Worm (Caenorhabditis elegans) whole organism, L1 larva: ENCODE data around the gene rack-1.

Experiments
- C04F5.9 ChIP-seq: sonication (generic microtip); optimal IDR thresholded peaks from 2 replicates; lab custom pipeline; 2016; ENCODE audit warnings: missing genetic modification characterization, missing compliant biosample characterization
- C16A3.4 ChIP-seq: fragments of 150-350 bp; optimal IDR thresholded peaks from 2 replicates; lab custom pipeline; 2014; ENCODE audit warnings: missing biosample characterization, missing genetic modification characterization
- Y116A8C.19 ChIP-seq: sonication (generic microtip); optimal IDR thresholded peaks from 2 replicates; lab custom pipeline; 2016; ENCODE audit warnings: missing compliant biosample characterization, missing genetic modification characterization, borderline replicate concordance
- aha-1 ChIP-seq: fragments of 150-350 bp; optimal IDR thresholded peaks from 2 replicates; lab custom pipeline; 2014; ENCODE audit warnings: missing biosample characterization, missing genetic modification characterization
- ama-1 ChIP-seq: fragments of 150-350 bp; optimal IDR thresholded peaks from 2 replicates; lab custom pipeline; 2014
- blmp-1 ChIP-seq: fragments of 150-350 bp; optimal IDR thresholded peaks from 2 replicates; lab custom pipeline; 2014; ENCODE audit warnings: missing biosample characterization, missing genetic modification characterization
- ceh-82 ChIP-seq, 3 experiments: fragments of 150-350 bp in 1 of 3; sonication (generic microtip) in 2 of 3; optimal IDR thresholded peaks; 2 replicates each; lab custom pipeline; 2014 to 2017; ENCODE audit warnings: missing biosample characterization in 3 of 3, missing genetic modification characterization in 3 of 3
- ceh-88 ChIP-seq: fragments of 200-800 bp; sonication (Bioruptor generic); IDR thresholded peaks from 2 replicates; pipeline ENCODE4 v1.3.6; 2022; ENCODE audit warnings: missing genetic modification characterization, missing compliant biosample characterization
- ces-1 ChIP-seq: fragments of 150-350 bp; optimal IDR thresholded peaks from 2 replicates; lab custom pipeline; 2014; ENCODE audit warnings: missing biosample characterization, missing genetic modification reagents, missing genetic modification characterization
- dpl-1 ChIP-seq, 3 experiments: fragments of 150-350 bp in 2 of 3; sonication (generic microtip) in 1 of 3; optimal IDR thresholded peaks; 2 replicates each; lab custom pipeline; 2014 to 2017; ENCODE audit warnings: missing biosample characterization in 3 of 3, missing genetic modification characterization in 3 of 3, missing genetic modification reagents in 3 of 3
- egl-13 ChIP-seq: sonication (generic microtip); optimal IDR thresholded peaks from 2 replicates; lab custom pipeline; 2016; ENCODE audit warnings: missing genotype, missing genetic modification reagents, missing genetic modification characterization, missing compliant biosample characterization
- egl-27 ChIP-seq, 2 experiments: fragments of 150-350 bp in 1 of 2; sonication (generic microtip); optimal IDR thresholded peaks; 3 replicates each; lab custom pipeline; 2017 to 2018; ENCODE audit warnings: missing biosample characterization in 2 of 2, missing genetic modification characterization in 2 of 2, missing genetic modification reagents in 2 of 2
- elt-2 ChIP-seq: sonication (generic microtip); optimal IDR thresholded peaks from 2 replicates; lab custom pipeline; 2016; ENCODE audit warnings: missing genetic modification characterization, mild to moderate bottlenecking, inconsistent platforms, missing compliant biosample characterization, missing genetic modification reagents
- fkh-10 ChIP-seq: sonication (generic microtip); optimal IDR thresholded peaks from 2 replicates; lab custom pipeline; 2017; ENCODE audit warnings: missing biosample characterization, missing genetic modification reagents, missing genetic modification characterization
- fkh-4 ChIP-seq: sonication (generic microtip); optimal IDR thresholded peaks from 2 replicates; lab custom pipeline; 2016; ENCODE audit warnings: missing compliant biosample characterization, missing genetic modification characterization, borderline replicate concordance
- grh-1 ChIP-seq: fragments of 200-800 bp; sonication (Bioruptor generic); IDR thresholded peaks from 2 replicates; pipeline ENCODE4 v1.3.6; 2022; ENCODE audit warnings: missing genetic modification reagents, missing genetic modification characterization, missing compliant biosample characterization
- hlh-17 ChIP-seq: fragments of 200-800 bp; sonication (Bioruptor generic); optimal IDR thresholded peaks from 2 replicates; lab custom pipeline; 2018; ENCODE audit warnings: missing genetic modification characterization, mild to moderate bottlenecking, missing compliant biosample characterization, moderate library complexity, borderline replicate concordance
- hpl-2 ChIP-seq: fragments of 150-350 bp; optimal IDR thresholded peaks from 2 replicates; lab custom pipeline; 2014; ENCODE audit warnings: missing biosample characterization, missing genetic modification reagents, missing genetic modification characterization
- isw-1 ChIP-seq: fragments of 200-800 bp; sonication (Bioruptor generic); IDR thresholded peaks from 2 replicates; pipeline ENCODE4 v1.3.6; 2022; ENCODE audit warnings: missing genetic modification characterization, missing compliant biosample characterization
- lin-13 ChIP-seq: fragments of 150-350 bp; optimal IDR thresholded peaks from 2 replicates; lab custom pipeline; 2014; ENCODE audit warnings: missing biosample characterization, missing genetic modification reagents, missing genetic modification characterization
- lin-14 ChIP-seq: fragments of 200-800 bp; sonication (Bioruptor generic); optimal IDR thresholded peaks from 2 replicates; lab custom pipeline; 2018; ENCODE audit warnings: mild to moderate bottlenecking, missing genetic modification characterization, moderate library complexity, missing compliant biosample characterization
- lin-39 ChIP-seq: fragments of 150-350 bp; optimal IDR thresholded peaks from 2 replicates; lab custom pipeline; 2014; ENCODE audit warnings: missing biosample characterization, missing genetic modification reagents, missing genetic modification characterization
- lir-3 ChIP-seq: sonication (generic microtip); optimal IDR thresholded peaks from 2 replicates; lab custom pipeline; 2016; ENCODE audit warnings: mild to moderate bottlenecking, missing genetic modification characterization, moderate library complexity, missing compliant biosample characterization; ENCODE audit not compliant: poor library complexity
- mef-2 ChIP-seq: fragments of 150-350 bp; optimal IDR thresholded peaks from 2 replicates; lab custom pipeline; 2014; ENCODE audit warnings: missing biosample characterization, missing genetic modification characterization
- mep-1 ChIP-seq: fragments of 150-350 bp; optimal IDR thresholded peaks from 2 replicates; lab custom pipeline; 2014; ENCODE audit warnings: missing biosample characterization, missing genetic modification characterization
- nhr-20 ChIP-seq: sonication (generic microtip); optimal IDR thresholded peaks from 2 replicates; lab custom pipeline; 2016; ENCODE audit warnings: mild to moderate bottlenecking, missing genetic modification characterization, missing compliant biosample characterization
- nhr-28 ChIP-seq: fragments of 150-350 bp; optimal IDR thresholded peaks from 2 replicates; lab custom pipeline; 2014; ENCODE audit warnings: missing biosample characterization, missing genetic modification characterization
- nhr-76 ChIP-seq: sonication (generic microtip); optimal IDR thresholded peaks from 2 replicates; lab custom pipeline; 2017; ENCODE audit warnings: missing biosample characterization, missing genetic modification characterization
- nhr-84 ChIP-seq: sonication (generic microtip); optimal IDR thresholded peaks from 2 replicates; lab custom pipeline; 2017; ENCODE audit warnings: missing biosample characterization, missing genetic modification characterization
- nhr-90 ChIP-seq: sonication (generic microtip); optimal IDR thresholded peaks from 2 replicates; lab custom pipeline; 2016; ENCODE audit warnings: mild to moderate bottlenecking, missing genetic modification characterization, missing compliant biosample characterization; ENCODE audit not compliant: poor library complexity
- pag-3 ChIP-seq: sonication (generic microtip); optimal IDR thresholded peaks from 2 replicates; lab custom pipeline; 2017; ENCODE audit warnings: missing genetic modification characterization, mild to moderate bottlenecking, missing compliant biosample characterization, antibody characterized with exemption, borderline replicate concordance; ENCODE audit not compliant: insufficient read depth
- pax-3 ChIP-seq: fragments of 200-800 bp; sonication (Bioruptor generic); optimal IDR thresholded peaks from 2 replicates; lab custom pipeline; 2018; ENCODE audit warnings: mild to moderate bottlenecking, missing genetic modification characterization, moderate library complexity, missing compliant biosample characterization
- rnt-1 ChIP-seq: sonication (generic microtip); optimal IDR thresholded peaks from 2 replicates; lab custom pipeline; 2016; ENCODE audit warnings: mild to moderate bottlenecking, missing genetic modification characterization, moderate library complexity, missing compliant biosample characterization
- snpc-4 ChIP-seq: fragments of 150-350 bp; optimal IDR thresholded peaks from 2 replicates; lab custom pipeline; 2014; ENCODE audit warnings: missing biosample characterization, missing genetic modification characterization
- sox-4 ChIP-seq: sonication (generic microtip); optimal IDR thresholded peaks from 2 replicates; lab custom pipeline; 2016; ENCODE audit warnings: missing genetic modification characterization, missing compliant biosample characterization
- sptf-1 ChIP-seq: fragments of 150-350 bp; optimal IDR thresholded peaks from 2 replicates; lab custom pipeline; 2014; ENCODE audit warnings: missing biosample characterization, missing genetic modification characterization
- sup-37 ChIP-seq: fragments of 200-800 bp; sonication (Bioruptor generic); optimal IDR thresholded peaks from 2 replicates; lab custom pipeline; 2018; ENCODE audit warnings: mild to moderate bottlenecking, missing genetic modification characterization, missing compliant biosample characterization
- swsn-7 ChIP-seq: sonication (generic microtip); optimal IDR thresholded peaks from 2 replicates; lab custom pipeline; 2016; ENCODE audit warnings: missing genetic modification characterization, missing compliant biosample characterization
- unc-30 ChIP-seq: sonication (generic microtip); optimal IDR thresholded peaks from 2 replicates; lab custom pipeline; 2017; ENCODE audit warnings: missing biosample characterization, missing genetic modification characterization
- unc-86 ChIP-seq: sonication (generic microtip); optimal IDR thresholded peaks from 2 replicates; lab custom pipeline; 2016; ENCODE audit warnings: missing genetic modification characterization, missing compliant biosample characterization
- vab-15 ChIP-seq: sonication (generic microtip); optimal IDR thresholded peaks from 2 replicates; lab custom pipeline; 2017; ENCODE audit warnings: missing genotype, mild to moderate bottlenecking, missing genetic modification characterization, missing compliant biosample characterization
- xbp-1 ChIP-seq: sonication (generic microtip); optimal IDR thresholded peaks from 2 replicates; lab custom pipeline; 2016; ENCODE audit warnings: missing genetic modification characterization, missing compliant biosample characterization
- zag-1 ChIP-seq: fragments of 150-350 bp; optimal IDR thresholded peaks from 2 replicates; lab custom pipeline; 2014; ENCODE audit warnings: missing biosample characterization, missing genetic modification characterization

The rack-1 gene

ce11 chrIV:10206182-10206581, 29.7 kb downstream of the rack-1 start, which contains the start of gene K04D7.6:
Gene K04D7.6, minus strand, starts transcription at chrIV:10206282.
- no peak for TF ChIP-seq elt-2
- no peak for TF ChIP-seq unc-86 (tag; lab: Kevin White, UChicago)
- TF ChIP-seq pax-3 (tag; lab: Kevin White, UChicago) = no peak
- no peak for TF ChIP-seq nhr-20
- TF ChIP-seq ceh-82 (tag; optimal IDR thresholded peaks at IDR 0.05; lab: Kevin White, UChicago) = no peak
- TF ChIP-seq mep-1 (tag; lab: Kevin White, UChicago) = no peak
- no peak for TF ChIP-seq xbp-1 (tag; lab: Kevin White, UChicago)
- TF ChIP-seq nhr-76 (tag; lab: Kevin White, UChicago) = no peak
- TF ChIP-seq vab-15 (tag; lab: Kevin White, UChicago) = no peak
- no peak for TF ChIP-seq lin-13
- no peak for TF ChIP-seq sup-37
- no peak for TF ChIP-seq egl-13

DNA sequence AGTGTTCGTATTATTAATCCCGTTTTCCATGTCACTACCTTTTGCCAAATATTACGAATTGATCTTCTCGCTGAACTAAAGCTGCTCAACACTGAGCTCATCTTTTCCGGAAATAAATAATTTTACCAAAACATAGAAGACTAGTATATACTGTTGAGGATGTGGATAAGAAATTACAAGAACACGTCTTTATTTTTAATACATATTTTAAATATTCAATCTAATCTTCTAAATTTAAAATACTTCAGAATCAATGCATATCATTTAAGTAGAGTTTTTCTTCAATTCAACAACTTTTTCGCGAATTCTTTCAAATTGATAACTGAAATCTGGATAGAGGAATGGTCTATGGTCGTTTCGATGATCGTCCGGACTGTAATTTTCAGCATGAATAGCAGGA, 38.3 kb downstream of the rack-1 start, which contains the start of gene abt-1:
Gene abt-1, minus strand, starts transcription at position 101 of the 400 bp plus-strand sequence.
- no peak for TF ChIP-seq hpl-2 (GFP tag; lab: Kevin White, UChicago)
- TF ChIP-seq vab-15 (tag; lab: Kevin White, UChicago) = no peak
- no peak for TF ChIP-seq dpl-1 (GFP tag; optimal IDR thresholded peaks at IDR 0.05; lab: Kevin White, UChicago)
- TF ChIP-seq nhr-84 (tag; lab: Kevin White, UChicago) = no peak
- TF ChIP-seq fkh-10 (GFP tag; lab: Kevin White, UChicago) = no peak
- no peak for TF ChIP-seq lin-39 (tag; lab: Kevin White, UChicago)
- TF ChIP-seq lir-3 (tag; lab: Kevin White, UChicago) = no peak
- TF ChIP-seq grh-1 (GFP tag; lab: Robert Waterston, UW) = no peak
- TF ChIP-seq C04F5.9 (tag; lab: Kevin White, UChicago) = no peak

ce11 chrIV:10215393-10215792, 38.9 kb downstream of the rack-1 start:
- TF ChIP-seq sptf-1 (tag; lab: Kevin White, UChicago) (no peak), unc-30 (tag; lab: Kevin White, UChicago) (no peak), lin-14 (no peak), nhr-90 (tag; lab: Kevin White, UChicago) (no peak), hlh-17 (no peak), zag-1 (tag; lab: Kevin White, UChicago) (no peak), hpl-2 (GFP tag; lab: Kevin White, UChicago) (no peak), lin-13 (no peak), mef-2 (tag; lab: Kevin White, UChicago) (no peak), swsn-7 (no peak), ceh-88 (GFP tag; lab: Robert Waterston, UW) (no peak)
- TF ChIP-seq, all 84 proteins: peak for 0

ce11 chrIV:10216078-10216477, 39.6 kb downstream of the rack-1 start, which contains the start of gene col-124:
Gene col-124, plus strand, starts transcription at chrIV:10216451.
- TF ChIP-seq egl-27 (tag; optimal IDR thresholded peaks at IDR 0.05; lab: Kevin White, UChicago) (no peak), blmp-1 (tag; lab: Kevin White, UChicago) (peak; percentile 77)

ce11 chrIV:10216704-10217296, 40.3 kb downstream of the rack-1 start:
- no peak for TF ChIP-seq nhr-84 (tag; lab: Kevin White, UChicago)
- no peak for TF ChIP-seq aha-1 (tag; lab: Kevin White, UChicago)
- no peak for TF ChIP-seq snpc-4
- TF ChIP-seq C04F5.9 (tag; lab: Kevin White, UChicago) = no peak
- no peak for TF ChIP-seq fkh-4 (tag; lab: Kevin White, UChicago)
- no peak for TF ChIP-seq lir-3 (tag; lab: Kevin White, UChicago)
- no peak for TF ChIP-seq ces-1 (GFP tag; lab: Kevin White, UChicago)
- no peak for TF ChIP-seq isw-1
- TF ChIP-seq rnt-1 = no peak
- TF ChIP-seq unc-30 (tag; lab: Kevin White, UChicago) = no peak
- no peak for TF ChIP-seq pag-3
- TF ChIP-seq vab-15 (tag; lab: Kevin White, UChicago) = no peak
- no peak for TF ChIP-seq nhr-28 (tag; lab: Kevin White, UChicago)
- TF ChIP-seq ama-1 (lab: Kevin White, UChicago) = no peak
- no peak for TF ChIP-seq swsn-7
- TF ChIP-seq Y116A8C.19 = no peak
- no peak for TF ChIP-seq hlh-17
- no peak for TF ChIP-seq C16A3.4 (tag; lab: Kevin White, UChicago)
- no peak for TF ChIP-seq ceh-82 (tag; optimal IDR thresholded peaks at IDR 0.05; lab: Kevin White, UChicago)
- TF ChIP-seq sox-4 (tag; lab: Kevin White, UChicago) = no peak
